Worm (Caenorhabditis elegans) whole organism, L3 larva: Measurements from ENCODE around the gene H23L24.1.

Source experiments
- R02D3.7 ChIP-seq: fragments of 150-350 bp; optimal IDR thresholded peaks from 2 replicates; lab custom pipeline; 2014; ENCODE audit warnings: missing biosample characterization, missing genetic modification characterization
- ZK546.5 ChIP-seq: sonication (generic microtip); optimal IDR thresholded peaks from 2 replicates; lab custom pipeline; 2017; ENCODE audit warnings: missing biosample characterization, missing genetic modification characterization
- aly-2 ChIP-seq: fragments of 150-350 bp; optimal IDR thresholded peaks from 2 replicates; lab custom pipeline; 2014; ENCODE audit warnings: missing biosample characterization, missing genetic modification characterization
- ceh-16 ChIP-seq: sonication (generic microtip); optimal IDR thresholded peaks from 2 replicates; lab custom pipeline; 2017; ENCODE audit warnings: missing biosample characterization, missing genetic modification characterization
- ceh-28 ChIP-seq: fragments of 150-350 bp; optimal IDR thresholded peaks from 2 replicates; lab custom pipeline; 2014; ENCODE audit warnings: missing biosample characterization, missing genetic modification reagents, missing genetic modification characterization
- ceh-82 ChIP-seq: fragments of 150-350 bp; optimal IDR thresholded peaks from 2 replicates; lab custom pipeline; 2014; ENCODE audit warnings: missing biosample characterization, missing genetic modification characterization
- ceh-9 ChIP-seq: sonication (generic microtip); optimal IDR thresholded peaks from 2 replicates; lab custom pipeline; 2018; ENCODE audit warnings: missing biosample characterization, missing genetic modification characterization
- daf-12 ChIP-seq: fragments of 150-350 bp; optimal IDR thresholded peaks from 2 replicates; lab custom pipeline; 2014; ENCODE audit warnings: missing biosample characterization, missing genetic modification reagents, missing genetic modification characterization
- egl-5 ChIP-seq: fragments of 150-350 bp; optimal IDR thresholded peaks from 2 replicates; lab custom pipeline; 2017; ENCODE audit warnings: missing biosample characterization, missing genetic modification reagents, missing genetic modification characterization, inconsistent platforms
- elt-1 ChIP-seq: fragments of 150-350 bp; optimal IDR thresholded peaks from 2 replicates; lab custom pipeline; 2014; ENCODE audit warnings: missing biosample characterization, missing genetic modification characterization
- elt-2 ChIP-seq: sonication (generic microtip); optimal IDR thresholded peaks from 2 replicates; lab custom pipeline; 2016; ENCODE audit warnings: missing genetic modification reagents, mild to moderate bottlenecking, missing genetic modification characterization, missing compliant biosample characterization
- elt-3 ChIP-seq, 3 experiments: fragments of 150-350 bp in 1 of 3; sonication (generic microtip) in 2 of 3; optimal IDR thresholded peaks; 2 replicates in 2 of 3; 4 replicates in 1 of 3; lab custom pipeline; 2014 to 2017; ENCODE audit warnings: missing biosample characterization in 3 of 3, missing genetic modification characterization in 3 of 3
- fkh-10 ChIP-seq: sonication (generic microtip); optimal IDR thresholded peaks from 2 replicates; lab custom pipeline; 2017; ENCODE audit warnings: missing biosample characterization, missing genetic modification reagents, missing genetic modification characterization
- fkh-2 ChIP-seq: fragments of 150-350 bp; optimal IDR thresholded peaks from 2 replicates; lab custom pipeline; 2014; ENCODE audit warnings: missing biosample characterization, missing genetic modification reagents, missing genetic modification characterization
- fos-1 ChIP-seq: fragments of 150-350 bp; optimal IDR thresholded peaks from 2 replicates; lab custom pipeline; 2014; ENCODE audit warnings: missing biosample characterization, missing genetic modification characterization
- hmg-11 ChIP-seq: sonication (generic microtip); optimal IDR thresholded peaks from 2 replicates; lab custom pipeline; 2016; ENCODE audit warnings: missing genetic modification characterization, missing compliant biosample characterization
- jun-1 ChIP-seq: fragments of 150-350 bp; optimal IDR thresholded peaks from 2 replicates; lab custom pipeline; 2014; ENCODE audit warnings: missing biosample characterization, missing genetic modification reagents, missing genetic modification characterization
- lin-15B ChIP-seq: fragments of 150-350 bp; optimal IDR thresholded peaks from 2 replicates; lab custom pipeline; 2014; ENCODE audit warnings: missing biosample characterization, missing genetic modification characterization
- lin-39 ChIP-seq: fragments of 150-350 bp; optimal IDR thresholded peaks from 2 replicates; lab custom pipeline; 2018; ENCODE audit warnings: missing biosample characterization, missing genetic modification reagents, missing genetic modification characterization
- lsy-12 ChIP-seq: sonication (generic microtip); optimal IDR thresholded peaks from 2 replicates; lab custom pipeline; 2016; ENCODE audit warnings: mild to moderate bottlenecking, missing genetic modification characterization, missing compliant biosample characterization
- mdl-1 ChIP-seq: fragments of 150-350 bp; optimal IDR thresholded peaks from 2 replicates; lab custom pipeline; 2014; ENCODE audit warnings: missing biosample characterization, missing genetic modification characterization
- mml-1 ChIP-seq: fragments of 150-350 bp; sonication (generic microtip); optimal IDR thresholded peaks from 3 replicates; lab custom pipeline; 2014; ENCODE audit warnings: missing biosample characterization, missing genetic modification characterization
- nfya-1 ChIP-seq: sonication (generic microtip); optimal IDR thresholded peaks from 2 replicates; lab custom pipeline; 2017; ENCODE audit warnings: missing genetic modification characterization, mild to moderate bottlenecking, missing compliant biosample characterization, antibody characterized with exemption, moderate library complexity; ENCODE audit not compliant: insufficient read depth
- nhr-11 ChIP-seq: fragments of 150-350 bp; optimal IDR thresholded peaks from 2 replicates; lab custom pipeline; 2014; ENCODE audit warnings: missing biosample characterization, missing genetic modification characterization
- nhr-12 ChIP-seq: fragments of 150-350 bp; optimal IDR thresholded peaks from 2 replicates; lab custom pipeline; 2014; ENCODE audit warnings: missing biosample characterization, missing genetic modification characterization
- nhr-23 ChIP-seq: fragments of 150-350 bp; optimal IDR thresholded peaks from 2 replicates; lab custom pipeline; 2014; ENCODE audit warnings: missing biosample characterization, missing genetic modification reagents, missing genetic modification characterization
- nhr-237 ChIP-seq: fragments of 150-350 bp; optimal IDR thresholded peaks from 2 replicates; lab custom pipeline; 2014; ENCODE audit warnings: missing biosample characterization, missing genetic modification characterization
- nhr-25 ChIP-seq: sonication (generic microtip); optimal IDR thresholded peaks from 2 replicates; lab custom pipeline; 2017; ENCODE audit warnings: missing biosample characterization, missing genetic modification characterization
- nhr-28 ChIP-seq: fragments of 150-350 bp; optimal IDR thresholded peaks from 2 replicates; lab custom pipeline; 2014; ENCODE audit warnings: missing biosample characterization, missing genetic modification characterization
- nhr-43 ChIP-seq: sonication (generic microtip); optimal IDR thresholded peaks from 2 replicates; lab custom pipeline; 2016; ENCODE audit warnings: mild to moderate bottlenecking, missing genetic modification characterization, missing compliant biosample characterization; ENCODE audit not compliant: poor library complexity, severe bottlenecking
- nhr-67 ChIP-seq: fragments of 150-350 bp; optimal IDR thresholded peaks from 2 replicates; lab custom pipeline; 2014; ENCODE audit warnings: missing biosample characterization, missing genetic modification characterization
- nhr-76 ChIP-seq: fragments of 150-350 bp; sonication (generic microtip); optimal IDR thresholded peaks from 5 replicates; lab custom pipeline; 2014; ENCODE audit warnings: missing biosample characterization, missing genetic modification characterization
- pha-4 ChIP-seq: fragments of 150-350 bp; optimal IDR thresholded peaks from 2 replicates; lab custom pipeline; 2014; ENCODE audit warnings: missing biosample characterization, missing genetic modification reagents, missing genetic modification characterization
- pqm-1 ChIP-seq: fragments of 150-350 bp; optimal IDR thresholded peaks from 2 replicates; lab custom pipeline; 2017; ENCODE audit warnings: missing biosample characterization, missing genetic modification characterization, inconsistent platforms
- sea-2 ChIP-seq: fragments of 150-350 bp; sonication (generic microtip); optimal IDR thresholded peaks from 4 replicates; lab custom pipeline; 2014; ENCODE audit warnings: missing biosample characterization, missing genetic modification reagents, missing genetic modification characterization
- skn-1 ChIP-seq: fragments of 150-350 bp; optimal IDR thresholded peaks from 2 replicates; lab custom pipeline; 2014; ENCODE audit warnings: missing biosample characterization, missing genetic modification characterization
- snpc-4 ChIP-seq: fragments of 150-350 bp; optimal IDR thresholded peaks from 2 replicates; lab custom pipeline; 2014; ENCODE audit warnings: missing biosample characterization, missing genetic modification characterization
- tbx-2 ChIP-seq: sonication (generic microtip); optimal IDR thresholded peaks from 2 replicates; lab custom pipeline; 2016; ENCODE audit warnings: mild to moderate bottlenecking, missing genetic modification characterization, missing compliant biosample characterization
- unc-39 ChIP-seq: sonication (generic microtip); optimal IDR thresholded peaks from 4 replicates; lab custom pipeline; 2017; ENCODE audit warnings: missing biosample characterization, missing genetic modification characterization
- unc-62 ChIP-seq: fragments of 150-350 bp; sonication (generic microtip); optimal IDR thresholded peaks from 4 replicates; lab custom pipeline; 2014; ENCODE audit warnings: missing biosample characterization, missing genetic modification reagents, missing genetic modification characterization
- zag-1 ChIP-seq: fragments of 150-350 bp; optimal IDR thresholded peaks from 2 replicates; lab custom pipeline; 2014; ENCODE audit warnings: missing biosample characterization, missing genetic modification characterization
- ztf-11 ChIP-seq: fragments of 150-350 bp; optimal IDR thresholded peaks from 2 replicates; lab custom pipeline; 2014; ENCODE audit warnings: missing biosample characterization, missing genetic modification characterization
- ztf-4 ChIP-seq: fragments of 150-350 bp; optimal IDR thresholded peaks from 2 replicates; lab custom pipeline; 2014; ENCODE audit warnings: missing biosample characterization, missing genetic modification characterization

H23L24.1 gene

DNA sequence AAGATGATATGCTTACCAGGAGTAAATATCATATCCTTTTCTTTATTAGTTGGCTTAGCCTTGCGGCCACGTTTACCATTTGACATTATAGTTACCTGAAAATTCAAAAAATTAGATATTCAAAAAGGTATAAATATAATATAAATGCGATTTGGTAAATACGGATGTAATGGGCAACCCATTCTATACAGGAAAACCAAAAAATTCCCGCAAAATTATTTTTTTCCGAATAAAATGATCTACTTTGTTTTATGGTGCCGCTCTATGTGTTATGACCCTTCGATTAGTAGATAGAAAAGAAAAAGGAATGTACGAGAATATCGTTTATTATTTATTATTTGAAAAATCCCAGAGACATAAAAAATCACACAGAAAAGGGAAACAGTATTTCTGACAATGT lies 36.5 kb downstream of the H23L24.1 start, which contains the start of gene elli-1:
Gene elli-1, minus strand, starts transcription at position 101 of the 400 bp plus-strand sequence.
- TF ChIP-seq ztf-11 (tag; lab: Kevin White, UChicago) (no peak), unc-62 (GFP tag; lab: Kevin White, UChicago) (no peak), ceh-82 (tag; lab: Kevin White, UChicago) (no peak), lin-39 (no peak), snpc-4 (tag; lab: Kevin White, UChicago) (no peak), fkh-2 (no peak), nhr-43 (tag; lab: Kevin White, UChicago) (no peak), mdl-1 (no peak), nhr-28 (no peak), ztf-4 (tag; lab: Kevin White, UChicago) (no peak), aly-2 (no peak), nhr-11 (tag; lab: Kevin White, UChicago) (no peak), elt-3 (tag; optimal IDR thresholded peaks at IDR 0.05; lab: Kevin White, UChicago) (no peak), elt-1 (tag; lab: Kevin White, UChicago) (no peak), tbx-2 (tag; lab: Kevin White, UChicago) (no peak), ceh-28 (tag; lab: Kevin White, UChicago) (no peak)
- TF ChIP-seq, all 47 proteins: peak for 0

DNA sequence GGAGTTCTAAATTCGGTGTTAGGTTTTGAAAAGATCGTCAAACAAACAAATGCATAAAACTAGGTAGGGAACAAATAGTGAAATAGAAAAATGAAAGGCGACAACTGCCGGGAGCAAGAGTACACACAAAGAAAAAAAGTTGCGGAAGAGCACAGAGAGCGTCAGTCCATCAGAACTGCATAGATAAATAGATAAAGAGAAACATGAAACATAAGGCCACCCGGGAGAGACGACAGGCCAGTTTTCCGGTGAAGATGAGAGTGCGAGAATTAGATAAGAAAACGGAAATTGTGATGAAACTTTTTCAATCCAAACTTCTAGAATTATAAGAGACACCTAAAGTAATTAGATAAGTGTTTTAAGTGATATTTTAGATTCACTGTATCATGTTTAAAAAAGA lies 39.5 kb downstream of the H23L24.1 start:
- peak; percentile 85 for TF ChIP-seq elt-2
- no peak for TF ChIP-seq nhr-25 (tag; lab: Kevin White, UChicago)
- TF ChIP-seq nfya-1 (tag; lab: Kevin White, UChicago) = peak; percentile 41
- TF ChIP-seq pha-4 (tag; lab: Kevin White, UChicago) = peak; percentile 45
- no peak for TF ChIP-seq mdl-1
- peak; percentile 68 for TF ChIP-seq pqm-1 (tag; lab: Kevin White, UChicago)
- TF ChIP-seq nhr-23 (tag; lab: Kevin White, UChicago) = no peak
- no peak for TF ChIP-seq lin-15B (tag; lab: Kevin White, UChicago)

- TF ChIP-seq tbx-2 (tag; lab: Kevin White, UChicago) = no peak
- peak; percentile 4 for TF ChIP-seq pha-4 (tag; lab: Kevin White, UChicago)
- peak; percentile 37 for TF ChIP-seq fkh-10
- TF ChIP-seq jun-1 (tag; lab: Kevin White, UChicago) = no peak
- no peak for TF ChIP-seq skn-1 (tag; lab: Kevin White, UChicago)
- peak; percentile 32 for TF ChIP-seq hmg-11 (tag; lab: Kevin White, UChicago)
- peak; percentile 27 for TF ChIP-seq lin-15B (tag; lab: Kevin White, UChicago)
- peak; percentile 66 for TF ChIP-seq nfya-1 (tag; lab: Kevin White, UChicago)
- TF ChIP-seq lin-39 = peak; percentile 84
- TF ChIP-seq elt-2 = peak; percentile 17
- TF ChIP-seq, all 47 proteins: peak for 7
Observed at ce11 chrIV:8758620-8759019, 40.4 kb downstream of the H23L24.1 start.

ce11 chrIV:8761896-8762295 lies 43.6 kb downstream of the H23L24.1 start, which contains the start of the genes F20C5.11 and klp-11:
TSS of gene F20C5.11 (minus strand) at chrIV:8761996.
TSS of gene klp-11 (minus strand) at chrIV:8762066.
- TF ChIP-seq sea-2 (GFP tag; lab: Kevin White, UChicago) (no peak), ztf-11 (tag; lab: Kevin White, UChicago) (no peak), ZK546.5 (no peak)
- TF ChIP-seq, all 47 proteins: peak for 0

DNA sequence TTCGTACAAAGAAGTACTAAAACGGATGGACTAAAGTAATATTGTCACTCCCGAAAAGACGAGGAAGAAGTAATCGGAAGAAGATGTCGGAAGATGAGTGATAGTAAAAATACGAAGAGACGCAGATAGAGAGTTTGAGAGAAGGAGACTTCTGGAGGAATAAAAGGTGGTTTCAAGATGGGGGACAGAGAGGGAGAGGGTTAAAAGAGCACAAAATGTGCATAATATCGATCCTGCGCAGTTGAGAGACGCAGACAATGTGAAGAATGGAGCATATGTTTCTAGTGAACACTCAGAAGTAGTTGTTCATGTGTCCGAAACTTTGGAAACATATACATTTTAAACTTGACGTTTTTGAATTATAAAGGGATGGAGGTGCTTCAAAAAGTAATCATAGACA lies 44.2 kb downstream of the H23L24.1 start:
- TF ChIP-seq snpc-4 (tag; lab: Kevin White, UChicago) = peak; percentile 52
- TF ChIP-seq nhr-76 (tag; lab: Kevin White, UChicago) = no peak
- TF ChIP-seq fos-1 (tag; lab: Kevin White, UChicago) = no peak
- no peak for TF ChIP-seq R02D3.7
- TF ChIP-seq ceh-82 (tag; lab: Kevin White, UChicago) = no peak
- TF ChIP-seq unc-39 (tag; lab: Kevin White, UChicago) = no peak
- peak; percentile 81 for TF ChIP-seq lin-39
- TF ChIP-seq nfya-1 (tag; lab: Kevin White, UChicago) = peak; percentile 82
- TF ChIP-seq lin-15B (tag; lab: Kevin White, UChicago) = peak; percentile 37
- no peak for TF ChIP-seq tbx-2 (tag; lab: Kevin White, UChicago)
- peak; percentile 46 for TF ChIP-seq sea-2 (GFP tag; lab: Kevin White, UChicago)
- TF ChIP-seq hmg-11 (tag; lab: Kevin White, UChicago) = peak; percentile 28
- no peak for TF ChIP-seq elt-2
- TF ChIP-seq ztf-4 (tag; lab: Kevin White, UChicago) = no peak
- no peak for TF ChIP-seq nhr-67 (tag; lab: Kevin White, UChicago)
- TF ChIP-seq nhr-23 (tag; lab: Kevin White, UChicago) = no peak
- TF ChIP-seq daf-12 = no peak
- no peak for TF ChIP-seq elt-3 (tag; optimal IDR thresholded peaks at IDR 0.05; lab: Kevin White, UChicago)
- no peak for TF ChIP-seq mml-1 (tag; lab: Kevin White, UChicago)
- TF ChIP-seq nhr-12 (tag; lab: Kevin White, UChicago) = no peak
- TF ChIP-seq ceh-16 (tag; lab: Kevin White, UChicago) = no peak
- TF ChIP-seq ZK546.5 = no peak
- TF ChIP-seq elt-1 (tag; lab: Kevin White, UChicago) = no peak
- TF ChIP-seq nhr-11 (tag; lab: Kevin White, UChicago) = no peak
- TF ChIP-seq unc-62 (GFP tag; lab: Kevin White, UChicago) = no peak
- no peak for TF ChIP-seq zag-1 (tag; lab: Kevin White, UChicago)
- TF ChIP-seq nhr-237 (tag; lab: Kevin White, UChicago) = no peak
- TF ChIP-seq ceh-9 (tag; lab: Kevin White, UChicago) = no peak
- no peak for TF ChIP-seq lsy-12 (tag; lab: Kevin White, UChicago)
- no peak for TF ChIP-seq egl-5 (tag; lab: Kevin White, UChicago)
